Worm (Caenorhabditis elegans) whole organism, L3 larva: ENCODE measurements around the gene K03D3.2.

Experiments used
- fos-1 ChIP-seq: fragments of 150-350 bp; optimal IDR thresholded peaks from 2 replicates; lab custom pipeline; 2014; ENCODE audit warnings: missing biosample characterization, missing genetic modification characterization
- lin-15B ChIP-seq: fragments of 150-350 bp; optimal IDR thresholded peaks from 2 replicates; lab custom pipeline; 2014; ENCODE audit warnings: missing biosample characterization, missing genetic modification characterization
- lin-39 ChIP-seq: fragments of 150-350 bp; optimal IDR thresholded peaks from 2 replicates; lab custom pipeline; 2018; ENCODE audit warnings: missing biosample characterization, missing genetic modification reagents, missing genetic modification characterization
- lsy-12 ChIP-seq: sonication (generic microtip); optimal IDR thresholded peaks from 2 replicates; lab custom pipeline; 2016; ENCODE audit warnings: mild to moderate bottlenecking, missing genetic modification characterization, missing compliant biosample characterization
- mdl-1 ChIP-seq: fragments of 150-350 bp; optimal IDR thresholded peaks from 2 replicates; lab custom pipeline; 2014; ENCODE audit warnings: missing biosample characterization, missing genetic modification characterization
- nfya-1 ChIP-seq: sonication (generic microtip); optimal IDR thresholded peaks from 2 replicates; lab custom pipeline; 2017; ENCODE audit warnings: missing genetic modification characterization, mild to moderate bottlenecking, missing compliant biosample characterization, antibody characterized with exemption, moderate library complexity; ENCODE audit not compliant: insufficient read depth
- nhr-11 ChIP-seq: fragments of 150-350 bp; optimal IDR thresholded peaks from 2 replicates; lab custom pipeline; 2014; ENCODE audit warnings: missing biosample characterization, missing genetic modification characterization
- nhr-12 ChIP-seq: fragments of 150-350 bp; optimal IDR thresholded peaks from 2 replicates; lab custom pipeline; 2014; ENCODE audit warnings: missing biosample characterization, missing genetic modification characterization
- nhr-23 ChIP-seq: fragments of 150-350 bp; optimal IDR thresholded peaks from 2 replicates; lab custom pipeline; 2014; ENCODE audit warnings: missing biosample characterization, missing genetic modification reagents, missing genetic modification characterization
- nhr-76 ChIP-seq: fragments of 150-350 bp; sonication (generic microtip); optimal IDR thresholded peaks from 5 replicates; lab custom pipeline; 2014; ENCODE audit warnings: missing biosample characterization, missing genetic modification characterization
- pha-4 ChIP-seq: fragments of 150-350 bp; optimal IDR thresholded peaks from 2 replicates; lab custom pipeline; 2014; ENCODE audit warnings: missing biosample characterization, missing genetic modification reagents, missing genetic modification characterization
- sea-2 ChIP-seq: fragments of 150-350 bp; sonication (generic microtip); optimal IDR thresholded peaks from 4 replicates; lab custom pipeline; 2014; ENCODE audit warnings: missing biosample characterization, missing genetic modification reagents, missing genetic modification characterization
- unc-39 ChIP-seq: sonication (generic microtip); optimal IDR thresholded peaks from 4 replicates; lab custom pipeline; 2017; ENCODE audit warnings: missing biosample characterization, missing genetic modification characterization
- zag-1 ChIP-seq: fragments of 150-350 bp; optimal IDR thresholded peaks from 2 replicates; lab custom pipeline; 2014; ENCODE audit warnings: missing biosample characterization, missing genetic modification characterization

ce11 chrIV:16320410-16320809 lies 8.0 kb downstream of the K03D3.2 start, which contains the start of gene K03D3.5:
- TF ChIP-seq nfya-1 (tag; lab: Kevin White, UChicago), result no peak
- TF ChIP-seq nhr-76 (tag; lab: Kevin White, UChicago), result no peak
- no peak for TF ChIP-seq lin-15B (tag; lab: Kevin White, UChicago)
- TF ChIP-seq zag-1 (tag; lab: Kevin White, UChicago), result no peak
- TF ChIP-seq mdl-1 (tag; lab: Kevin White, UChicago), result no peak
- no peak for TF ChIP-seq nhr-23
- no peak for TF ChIP-seq pha-4 (tag; lab: Kevin White, UChicago)
- TF ChIP-seq nhr-11 (tag; lab: Kevin White, UChicago), result no peak
- no peak for TF ChIP-seq nhr-12 (tag; lab: Kevin White, UChicago)
- no peak for TF ChIP-seq unc-39 (tag; lab: Kevin White, UChicago)
- no peak for TF ChIP-seq lin-39
- no peak for TF ChIP-seq fos-1
- no peak for TF ChIP-seq sea-2
- no peak for TF ChIP-seq lsy-12 (tag; lab: Kevin White, UChicago)
